Worm (Caenorhabditis elegans) whole organism, L3 larva: ENCODE data around the gene F07F6.7.
A peak's percentile ranks its signal among the peaks of the same experiment; 100 is the strongest.

Experiments used
- R02D3.7 ChIP-seq: fragments of 150-350 bp; optimal IDR thresholded peaks from 2 replicates; lab custom pipeline; 2014; ENCODE audit warnings: missing biosample characterization, missing genetic modification characterization
- ZK546.5 ChIP-seq: sonication (generic microtip); optimal IDR thresholded peaks from 2 replicates; lab custom pipeline; 2017; ENCODE audit warnings: missing biosample characterization, missing genetic modification characterization
- aly-2 ChIP-seq: fragments of 150-350 bp; optimal IDR thresholded peaks from 2 replicates; lab custom pipeline; 2014; ENCODE audit warnings: missing biosample characterization, missing genetic modification characterization
- ama-1 ChIP-seq: fragments of 150-350 bp; optimal IDR thresholded peaks from 2 replicates; lab custom pipeline; 2018
- ceh-16 ChIP-seq: sonication (generic microtip); optimal IDR thresholded peaks from 2 replicates; lab custom pipeline; 2017; ENCODE audit warnings: missing biosample characterization, missing genetic modification characterization
- ceh-28 ChIP-seq: fragments of 150-350 bp; optimal IDR thresholded peaks from 2 replicates; lab custom pipeline; 2014; ENCODE audit warnings: missing biosample characterization, missing genetic modification reagents, missing genetic modification characterization
- ceh-82 ChIP-seq: fragments of 150-350 bp; optimal IDR thresholded peaks from 2 replicates; lab custom pipeline; 2014; ENCODE audit warnings: missing biosample characterization, missing genetic modification characterization
- ceh-9 ChIP-seq: sonication (generic microtip); optimal IDR thresholded peaks from 2 replicates; lab custom pipeline; 2018; ENCODE audit warnings: missing biosample characterization, missing genetic modification characterization
- daf-12 ChIP-seq: fragments of 150-350 bp; optimal IDR thresholded peaks from 2 replicates; lab custom pipeline; 2014; ENCODE audit warnings: missing biosample characterization, missing genetic modification reagents, missing genetic modification characterization
- egl-27 ChIP-seq: sonication (generic microtip); optimal IDR thresholded peaks from 4 replicates; lab custom pipeline; 2017; ENCODE audit warnings: missing biosample characterization, missing genetic modification reagents, missing genetic modification characterization
- elt-2 ChIP-seq: sonication (generic microtip); optimal IDR thresholded peaks from 2 replicates; lab custom pipeline; 2016; ENCODE audit warnings: missing genetic modification reagents, mild to moderate bottlenecking, missing genetic modification characterization, missing compliant biosample characterization
- elt-3 ChIP-seq, 3 experiments: fragments of 150-350 bp in 1 of 3; sonication (generic microtip) in 2 of 3; optimal IDR thresholded peaks; 2 replicates in 2 of 3; 4 replicates in 1 of 3; lab custom pipeline; 2014 to 2017; ENCODE audit warnings: missing biosample characterization in 3 of 3, missing genetic modification characterization in 3 of 3
- eor-1 ChIP-seq, 2 experiments: fragments of 150-350 bp; optimal IDR thresholded peaks; 2 replicates each; lab custom pipeline; 2014 to 2018; ENCODE audit warnings: missing biosample characterization in 2 of 2, missing genetic modification characterization in 2 of 2
- fkh-10 ChIP-seq: sonication (generic microtip); optimal IDR thresholded peaks from 2 replicates; lab custom pipeline; 2017; ENCODE audit warnings: missing biosample characterization, missing genetic modification reagents, missing genetic modification characterization
- fkh-2 ChIP-seq: fragments of 150-350 bp; optimal IDR thresholded peaks from 2 replicates; lab custom pipeline; 2014; ENCODE audit warnings: missing biosample characterization, missing genetic modification reagents, missing genetic modification characterization
- fos-1 ChIP-seq: fragments of 150-350 bp; optimal IDR thresholded peaks from 2 replicates; lab custom pipeline; 2014; ENCODE audit warnings: missing biosample characterization, missing genetic modification characterization
- hmg-11 ChIP-seq: sonication (generic microtip); optimal IDR thresholded peaks from 2 replicates; lab custom pipeline; 2016; ENCODE audit warnings: missing genetic modification characterization, missing compliant biosample characterization
- lin-15B ChIP-seq: fragments of 150-350 bp; optimal IDR thresholded peaks from 2 replicates; lab custom pipeline; 2014; ENCODE audit warnings: missing biosample characterization, missing genetic modification characterization
- lin-39 ChIP-seq: fragments of 150-350 bp; optimal IDR thresholded peaks from 2 replicates; lab custom pipeline; 2018; ENCODE audit warnings: missing biosample characterization, missing genetic modification reagents, missing genetic modification characterization
- lsy-12 ChIP-seq: sonication (generic microtip); optimal IDR thresholded peaks from 2 replicates; lab custom pipeline; 2016; ENCODE audit warnings: mild to moderate bottlenecking, missing genetic modification characterization, missing compliant biosample characterization
- mml-1 ChIP-seq: fragments of 150-350 bp; sonication (generic microtip); optimal IDR thresholded peaks from 3 replicates; lab custom pipeline; 2014; ENCODE audit warnings: missing biosample characterization, missing genetic modification characterization
- nfya-1 ChIP-seq: sonication (generic microtip); optimal IDR thresholded peaks from 2 replicates; lab custom pipeline; 2017; ENCODE audit warnings: missing genetic modification characterization, mild to moderate bottlenecking, missing compliant biosample characterization, antibody characterized with exemption, moderate library complexity; ENCODE audit not compliant: insufficient read depth
- nhr-11 ChIP-seq: fragments of 150-350 bp; optimal IDR thresholded peaks from 2 replicates; lab custom pipeline; 2014; ENCODE audit warnings: missing biosample characterization, missing genetic modification characterization
- nhr-12 ChIP-seq: fragments of 150-350 bp; optimal IDR thresholded peaks from 2 replicates; lab custom pipeline; 2014; ENCODE audit warnings: missing biosample characterization, missing genetic modification characterization
- nhr-23 ChIP-seq: fragments of 150-350 bp; optimal IDR thresholded peaks from 2 replicates; lab custom pipeline; 2014; ENCODE audit warnings: missing biosample characterization, missing genetic modification reagents, missing genetic modification characterization
- nhr-237 ChIP-seq: fragments of 150-350 bp; optimal IDR thresholded peaks from 2 replicates; lab custom pipeline; 2014; ENCODE audit warnings: missing biosample characterization, missing genetic modification characterization
- nhr-25 ChIP-seq: sonication (generic microtip); optimal IDR thresholded peaks from 2 replicates; lab custom pipeline; 2017; ENCODE audit warnings: missing biosample characterization, missing genetic modification characterization
- nhr-28 ChIP-seq: fragments of 150-350 bp; optimal IDR thresholded peaks from 2 replicates; lab custom pipeline; 2014; ENCODE audit warnings: missing biosample characterization, missing genetic modification characterization
- nhr-77 ChIP-seq: fragments of 150-350 bp; optimal IDR thresholded peaks from 2 replicates; lab custom pipeline; 2014; ENCODE audit warnings: missing biosample characterization, missing genetic modification characterization
- pha-4 ChIP-seq: fragments of 150-350 bp; optimal IDR thresholded peaks from 2 replicates; lab custom pipeline; 2014; ENCODE audit warnings: missing biosample characterization, missing genetic modification reagents, missing genetic modification characterization
- pqm-1 ChIP-seq: fragments of 150-350 bp; optimal IDR thresholded peaks from 2 replicates; lab custom pipeline; 2017; ENCODE audit warnings: missing biosample characterization, missing genetic modification characterization, inconsistent platforms
- sea-2 ChIP-seq: fragments of 150-350 bp; sonication (generic microtip); optimal IDR thresholded peaks from 4 replicates; lab custom pipeline; 2014; ENCODE audit warnings: missing biosample characterization, missing genetic modification reagents, missing genetic modification characterization
- skn-1 ChIP-seq: fragments of 150-350 bp; optimal IDR thresholded peaks from 2 replicates; lab custom pipeline; 2014; ENCODE audit warnings: missing biosample characterization, missing genetic modification characterization
- unc-39 ChIP-seq: sonication (generic microtip); optimal IDR thresholded peaks from 4 replicates; lab custom pipeline; 2017; ENCODE audit warnings: missing biosample characterization, missing genetic modification characterization
- unc-62 ChIP-seq: fragments of 150-350 bp; sonication (generic microtip); optimal IDR thresholded peaks from 4 replicates; lab custom pipeline; 2014; ENCODE audit warnings: missing biosample characterization, missing genetic modification reagents, missing genetic modification characterization
- zag-1 ChIP-seq: fragments of 150-350 bp; optimal IDR thresholded peaks from 2 replicates; lab custom pipeline; 2014; ENCODE audit warnings: missing biosample characterization, missing genetic modification characterization
- ztf-11 ChIP-seq: fragments of 150-350 bp; optimal IDR thresholded peaks from 2 replicates; lab custom pipeline; 2014; ENCODE audit warnings: missing biosample characterization, missing genetic modification characterization

The F07F6.7 gene

ce11 chrII:5423832-5424231, at the start of gene F07F6.7:
Gene F07F6.7, minus strand, starts transcription at chrII:5423858.
- TF ChIP-seq nhr-25 (tag; lab: Kevin White, UChicago), result no peak
- peak; percentile 6 for TF ChIP-seq elt-2

ce11 chrII:5465729-5466408, 42.2 kb upstream of the F07F6.7 start, which contains the start of gene clr-1:
Gene clr-1, plus strand, starts transcription at chrII:5466358.
- TF ChIP-seq elt-2, result no peak
- no peak for TF ChIP-seq nhr-237 (tag; lab: Kevin White, UChicago)
- TF ChIP-seq zag-1 (tag; lab: Kevin White, UChicago), result no peak
- TF ChIP-seq R02D3.7 (tag; lab: Kevin White, UChicago), result no peak
- TF ChIP-seq nfya-1 (tag; lab: Kevin White, UChicago), result peak; percentile 7

DNA sequence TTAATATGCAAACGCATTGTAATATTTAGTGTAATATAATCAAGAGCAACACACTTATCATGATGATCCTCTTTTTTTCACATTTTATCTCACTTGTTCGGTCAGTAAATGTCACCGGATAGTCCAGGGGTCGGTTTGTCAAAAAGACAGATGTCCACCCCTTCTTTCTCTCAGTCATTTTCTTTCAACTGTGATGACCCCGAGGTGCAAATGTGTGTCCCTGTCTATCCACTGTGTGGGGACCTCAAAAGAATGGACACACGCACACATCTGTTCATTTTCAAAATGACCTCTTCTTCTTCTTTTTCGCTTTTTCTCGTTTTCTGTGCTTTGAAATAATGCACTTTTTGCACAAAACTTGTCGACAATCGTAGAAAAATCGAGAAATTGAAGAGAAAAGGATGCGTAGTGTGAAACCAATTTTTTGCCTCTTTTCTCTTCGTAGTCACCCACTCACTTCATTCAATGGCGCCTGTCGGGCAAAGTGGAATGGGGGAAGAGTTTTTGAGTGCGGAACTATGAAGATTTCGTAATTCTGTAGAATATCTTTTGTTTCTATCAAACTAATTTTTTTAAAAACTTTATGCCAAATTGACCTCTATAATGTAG, 40.1 kb upstream of the F07F6.7 start:
- TF ChIP-seq egl-27 (tag; lab: Kevin White, UChicago) (no peak), nfya-1 (tag; lab: Kevin White, UChicago) (peak; percentile 41), unc-62 (peak; percentile 40), nhr-28 (tag; lab: Kevin White, UChicago) (no peak), fos-1 (no peak), fkh-10 (peak; percentile 58), nhr-23 (tag; lab: Kevin White, UChicago) (no peak), lsy-12 (tag; lab: Kevin White, UChicago) (no peak), ceh-82 (tag; lab: Kevin White, UChicago) (no peak), unc-39 (no peak), skn-1 (no peak), daf-12 (no peak), pqm-1 (tag; lab: Kevin White, UChicago) (no peak), ceh-9 (tag; lab: Kevin White, UChicago) (no peak), pha-4 (tag; lab: Kevin White, UChicago) (no peak), lin-39 (tag; lab: Kevin White, UChicago) (peak; percentile 56), nhr-11 (tag; lab: Kevin White, UChicago) (no peak), elt-3 (tag; optimal IDR thresholded peaks at IDR 0.05; lab: Kevin White, UChicago) (no peak), ZK546.5 (tag; lab: Kevin White, UChicago) (no peak), ceh-28 (tag; lab: Kevin White, UChicago) (no peak), R02D3.7 (tag; lab: Kevin White, UChicago) (no peak), nhr-12 (tag; lab: Kevin White, UChicago) (no peak), eor-1 (tag; optimal IDR thresholded peaks at IDR 0.05; lab: Kevin White, UChicago) (no peak), aly-2 (tag; lab: Kevin White, UChicago) (no peak), zag-1 (tag; lab: Kevin White, UChicago) (no peak), nhr-237 (tag; lab: Kevin White, UChicago) (no peak), ceh-16 (no peak), ama-1 (no peak), mml-1 (no peak), sea-2 (no peak), nhr-25 (tag; lab: Kevin White, UChicago) (no peak), hmg-11 (tag; lab: Kevin White, UChicago) (no peak)

- TF ChIP-seq lsy-12 (tag; lab: Kevin White, UChicago) (no peak), nhr-28 (tag; lab: Kevin White, UChicago) (no peak), lin-15B (no peak), ztf-11 (tag; lab: Kevin White, UChicago) (no peak), ceh-28 (tag; lab: Kevin White, UChicago) (peak; percentile 47), ceh-82 (tag; lab: Kevin White, UChicago) (no peak), nhr-77 (no peak), fos-1 (no peak), mml-1 (no peak), elt-3 (tag; optimal IDR thresholded peaks at IDR 0.05; lab: Kevin White, UChicago) (no peak), fkh-2 (no peak), daf-12 (no peak), pqm-1 (tag; lab: Kevin White, UChicago) (peak; percentile 22)
Observed at ce11 chrII:5460911-5461310, 37.3 kb upstream of the F07F6.7 start.
